Worm (Caenorhabditis elegans): Measurements from ENCODE around the gene F17E9.5.

The F17E9.5 gene

ce11 chrIV:8366295-8366694 is 20.7 kb downstream of the F17E9.5 start, which contains the start of gene aagr-1:
Gene aagr-1, plus strand, starts transcription at chrIV:8366521.
- no peak for TF ChIP-seq lin-15B (tag; optimal IDR thresholded peaks at IDR 0.05)
- TF ChIP-seq lin-35 (GFP tag; optimal IDR thresholded peaks at IDR 0.05) = peak in 1 of 2 experiments; percentile 5
- TF ChIP-seq lin-14 (GFP tag; optimal IDR thresholded peaks at IDR 0.05) = no peak
- no peak for TF ChIP-seq Y116A8C.19 (tag; optimal IDR thresholded peaks at IDR 0.05; ENCODE audit: borderline replicate concordance)
- TF ChIP-seq unc-62 (GFP tag; optimal IDR thresholded peaks at IDR 0.05) = no peak
- no peak for TF ChIP-seq nhr-85 (tag)
- TF ChIP-seq alr-1 (tag; optimal IDR thresholded peaks at IDR 0.05; ENCODE audit: borderline replicate concordance) = no peak
- TF ChIP-seq aha-1 (tag; optimal IDR thresholded peaks at IDR 0.05) = no peak
- TF ChIP-seq nhr-76 (tag; optimal IDR thresholded peaks at IDR 0.05) = no peak
- no peak for TF ChIP-seq mep-1 (tag; optimal IDR thresholded peaks at IDR 0.05)
- TF ChIP-seq pax-3 (tag; optimal IDR thresholded peaks at IDR 0.05) = no peak
- TF ChIP-seq elt-2 (tag; optimal IDR thresholded peaks at IDR 0.05) = peak; percentile 67
- TF ChIP-seq lir-3 (tag; optimal IDR thresholded peaks at IDR 0.05; ENCODE audit: poor library complexity) = no peak

- no peak for TF ChIP-seq hlh-4 (tag; optimal IDR thresholded peaks at IDR 0.05)
- no peak for TF ChIP-seq nhr-12 (tag; optimal IDR thresholded peaks at IDR 0.05)
- TF ChIP-seq nhr-237 (tag; optimal IDR thresholded peaks at IDR 0.05) = no peak
- no peak for TF ChIP-seq rnt-1 (tag; optimal IDR thresholded peaks at IDR 0.05)
- TF ChIP-seq isw-1 (GFP tag; IDR thresholded peaks at IDR 0.05) = no peak
Observed at ce11 chrIV:8367887-8368286, 22.3 kb downstream of the F17E9.5 start.

- TF ChIP-seq nhr-85 (tag) = no peak
- no peak for TF ChIP-seq F16B12.6 (tag; optimal IDR thresholded peaks at IDR 0.05)
- no peak for TF ChIP-seq tbx-2 (tag; optimal IDR thresholded peaks at IDR 0.05)
- no peak for TF ChIP-seq ceh-90 (tag; optimal IDR thresholded peaks at IDR 0.05)
- TF ChIP-seq xbp-1 (tag; optimal IDR thresholded peaks at IDR 0.05) = no peak
- no peak for TF ChIP-seq nhr-19 (GFP tag; conservative IDR thresholded peaks at IDR 0.05)
- TF ChIP-seq egl-13 (tag; optimal IDR thresholded peaks at IDR 0.05) = no peak
- TF ChIP-seq hpl-2 (GFP tag; optimal IDR thresholded peaks at IDR 0.05) = no peak
- no peak for TF ChIP-seq fkh-8 (tag; optimal IDR thresholded peaks at IDR 0.05)
- no peak for TF ChIP-seq elt-2 (tag; optimal IDR thresholded peaks at IDR 0.05)
- no peak for TF ChIP-seq nhr-71 (tag; optimal IDR thresholded peaks at IDR 0.05)
- no peak for TF ChIP-seq aha-1 (tag; optimal IDR thresholded peaks at IDR 0.05)
- no peak for TF ChIP-seq egl-27 (tag; optimal IDR thresholded peaks at IDR 0.05)
- no peak for TF ChIP-seq rnt-1 (tag; optimal IDR thresholded peaks at IDR 0.05)
- TF ChIP-seq vab-15 (tag; optimal IDR thresholded peaks at IDR 0.05) = no peak
- TF ChIP-seq skn-1 (tag; optimal IDR thresholded peaks at IDR 0.05) = no peak
- TF ChIP-seq unc-86 (tag; optimal IDR thresholded peaks at IDR 0.05) = no peak
- TF ChIP-seq mab-9 (GFP tag; IDR thresholded peaks at IDR 0.05) = no peak
- TF ChIP-seq ceh-8 (GFP tag; optimal IDR thresholded peaks at IDR 0.05) = no peak
Observed at ce11 chrIV:8369135-8369534, 23.5 kb downstream of the F17E9.5 start, which contains the start of gene D2096.6. Gene D2096.6, minus strand, starts transcription at chrIV:8369235.

ce11 chrIV:8375381-8375780 is 29.8 kb downstream of the F17E9.5 start:
- TF ChIP-seq Y116A8C.19 (tag; optimal IDR thresholded peaks at IDR 0.05; ENCODE audit: borderline replicate concordance) (no peak), lin-13 (GFP tag; optimal IDR thresholded peaks at IDR 0.05) (peak; percentile 80), nhr-28 (tag; optimal IDR thresholded peaks at IDR 0.05) (no peak), unc-30 (tag; optimal IDR thresholded peaks at IDR 0.05) (no peak), tlp-1 (tag; optimal IDR thresholded peaks at IDR 0.05) (no peak), pqm-1 (tag; optimal IDR thresholded peaks at IDR 0.05) (no peak), lin-14 (GFP tag; optimal IDR thresholded peaks at IDR 0.05) (peak; percentile 83), C16A3.4 (tag; optimal IDR thresholded peaks at IDR 0.05) (peak; percentile 87), unc-130 (tag; optimal IDR thresholded peaks at IDR 0.05) (peak; percentile 62), jun-1 (tag; optimal IDR thresholded peaks at IDR 0.05) (peak; percentile 19), hlh-17 (GFP tag; optimal IDR thresholded peaks at IDR 0.05; ENCODE audit: borderline replicate concordance) (no peak), nhr-20 (tag; optimal IDR thresholded peaks at IDR 0.05) (peak; percentile 91), efl-3 (GFP tag; optimal IDR thresholded peaks at IDR 0.05) (no peak), aly-2 (tag; optimal IDR thresholded peaks at IDR 0.05) (peak; percentile 79), mef-2 (tag; optimal IDR thresholded peaks at IDR 0.05) (no peak), sup-37 (GFP tag; optimal IDR thresholded peaks at IDR 0.05) (no peak), nhr-77 (tag; optimal IDR thresholded peaks at IDR 0.05) (peak; percentile 83), elt-3 (tag; optimal IDR thresholded peaks at IDR 0.05) (peak in 2 of 6 experiments; percentile 52 to 55), C34B4.2 (tag; optimal IDR thresholded peaks at IDR 0.05) (no peak)
